Worm (Caenorhabditis elegans) whole organism, L2 larva: Measurements from ENCODE around the gene R160.3.
"Not testable (repeated sequence)": the region's sequence is repeated elsewhere in the genome, so short reads cannot be mapped to it uniquely, and the experiment has no call there.

Experiments
- F13H6.1 ChIP-seq: sonication (generic microtip); optimal IDR thresholded peaks from 2 replicates; lab custom pipeline; 2016; ENCODE audit warnings: missing genetic modification characterization, missing compliant biosample characterization
- R02D3.7 ChIP-seq: fragments of 150-350 bp; optimal IDR thresholded peaks from 2 replicates; lab custom pipeline; 2014; ENCODE audit warnings: missing biosample characterization, missing genetic modification characterization
- Y55F3AM.14 ChIP-seq: fragments of 200-800 bp; sonication (Bioruptor generic); optimal IDR thresholded peaks from 2 replicates; lab custom pipeline; 2018; ENCODE audit warnings: mild to moderate bottlenecking, missing genetic modification characterization, missing compliant biosample characterization
- ZK546.5 ChIP-seq: sonication (generic microtip); optimal IDR thresholded peaks from 2 replicates; lab custom pipeline; 2017; ENCODE audit warnings: missing biosample characterization, missing genetic modification characterization
- aly-2 ChIP-seq: fragments of 150-350 bp; optimal IDR thresholded peaks from 2 replicates; lab custom pipeline; 2014; ENCODE audit warnings: missing biosample characterization, missing genetic modification characterization
- crh-2 ChIP-seq: sonication (generic microtip); optimal IDR thresholded peaks from 2 replicates; lab custom pipeline; 2017; ENCODE audit warnings: missing biosample characterization, missing genetic modification characterization
- dmd-4 ChIP-seq: sonication (generic microtip); optimal IDR thresholded peaks from 2 replicates; lab custom pipeline; 2017; ENCODE audit warnings: missing biosample characterization, missing genetic modification characterization
- egl-27 ChIP-seq: sonication (generic microtip); optimal IDR thresholded peaks from 3 replicates; lab custom pipeline; 2017; ENCODE audit warnings: missing biosample characterization, missing genetic modification reagents, missing genetic modification characterization
- elt-1 ChIP-seq: fragments of 150-350 bp; optimal IDR thresholded peaks from 2 replicates; lab custom pipeline; 2014; ENCODE audit warnings: missing biosample characterization, missing genetic modification characterization
- elt-3 ChIP-seq: sonication (generic microtip); optimal IDR thresholded peaks from 2 replicates; lab custom pipeline; 2017; ENCODE audit warnings: missing biosample characterization, missing genetic modification characterization
- fos-1 ChIP-seq: fragments of 150-350 bp; optimal IDR thresholded peaks from 2 replicates; lab custom pipeline; 2014; ENCODE audit warnings: missing biosample characterization, missing genetic modification characterization
- gmeb-1 ChIP-seq: fragments of 150-350 bp; optimal IDR thresholded peaks from 2 replicates; lab custom pipeline; 2014; ENCODE audit warnings: missing biosample characterization, missing genetic modification characterization
- lin-11 ChIP-seq: fragments of 150-350 bp; sonication (generic microtip); optimal IDR thresholded peaks from 2 replicates; lab custom pipeline; 2014; ENCODE audit warnings: missing biosample characterization, missing genetic modification characterization, inconsistent platforms, mixed read lengths
- lin-39 ChIP-seq: fragments of 150-350 bp; optimal IDR thresholded peaks from 2 replicates; lab custom pipeline; 2014; ENCODE audit warnings: missing biosample characterization, missing genetic modification reagents, missing genetic modification characterization
- mab-5 ChIP-seq: fragments of 150-350 bp; optimal IDR thresholded peaks from 2 replicates; lab custom pipeline; 2014; ENCODE audit warnings: missing biosample characterization, missing genetic modification characterization
- mbf-1 ChIP-seq: sonication (generic microtip); optimal IDR thresholded peaks from 2 replicates; lab custom pipeline; 2017; ENCODE audit warnings: missing biosample characterization, missing genetic modification characterization
- mdl-1 ChIP-seq, 2 experiments: fragments of 150-350 bp in 1 of 2; sonication (generic microtip) in 1 of 2; optimal IDR thresholded peaks; 2 replicates each; lab custom pipeline; 2017; ENCODE audit warnings: missing biosample characterization in 2 of 2, missing genetic modification characterization in 2 of 2
- nhr-10 ChIP-seq: sonication (generic microtip); optimal IDR thresholded peaks from 2 replicates; lab custom pipeline; 2017; ENCODE audit warnings: missing biosample characterization, missing genetic modification characterization
- nhr-11 ChIP-seq: fragments of 150-350 bp; optimal IDR thresholded peaks from 2 replicates; lab custom pipeline; 2014; ENCODE audit warnings: missing biosample characterization, missing genetic modification characterization
- nhr-12 ChIP-seq: fragments of 150-350 bp; optimal IDR thresholded peaks from 2 replicates; lab custom pipeline; 2014; ENCODE audit warnings: missing biosample characterization, missing genetic modification characterization
- nhr-129 ChIP-seq: fragments of 150-350 bp; optimal IDR thresholded peaks from 2 replicates; lab custom pipeline; 2014; ENCODE audit warnings: missing biosample characterization, missing genetic modification characterization
- nhr-21 ChIP-seq: fragments of 150-350 bp; optimal IDR thresholded peaks from 2 replicates; lab custom pipeline; 2014; ENCODE audit warnings: missing biosample characterization, missing genetic modification characterization
- nhr-237 ChIP-seq: fragments of 150-350 bp; optimal IDR thresholded peaks from 2 replicates; lab custom pipeline; 2014; ENCODE audit warnings: missing biosample characterization, missing genetic modification characterization
- nhr-25 ChIP-seq: fragments of 150-350 bp; sonication (generic microtip); optimal IDR thresholded peaks from 3 replicates; lab custom pipeline; 2014; ENCODE audit warnings: missing biosample characterization, missing genetic modification characterization
- nhr-6 ChIP-seq: fragments of 150-350 bp; optimal IDR thresholded peaks from 2 replicates; lab custom pipeline; 2014; ENCODE audit warnings: missing biosample characterization, missing genetic modification characterization
- peb-1 ChIP-seq: fragments of 150-350 bp; optimal IDR thresholded peaks from 2 replicates; lab custom pipeline; 2014; ENCODE audit warnings: missing biosample characterization, missing genetic modification characterization
- skn-1 ChIP-seq: sonication (generic microtip); optimal IDR thresholded peaks from 2 replicates; lab custom pipeline; 2017; ENCODE audit warnings: missing biosample characterization, missing genetic modification characterization
- sma-3 ChIP-seq: sonication (generic microtip); optimal IDR thresholded peaks from 2 replicates; lab custom pipeline; 2016; ENCODE audit warnings: missing genetic modification reagents, missing genetic modification characterization, missing compliant biosample characterization
- snpc-4 ChIP-seq: fragments of 150-350 bp; optimal IDR thresholded peaks from 2 replicates; lab custom pipeline; 2014; ENCODE audit warnings: missing biosample characterization, missing genetic modification characterization
- unc-39 ChIP-seq: fragments of 150-350 bp; optimal IDR thresholded peaks from 2 replicates; lab custom pipeline; 2014; ENCODE audit warnings: missing biosample characterization, missing genetic modification characterization
- unc-62 ChIP-seq: fragments of 150-350 bp; optimal IDR thresholded peaks from 2 replicates; lab custom pipeline; 2014; ENCODE audit warnings: missing biosample characterization, missing genetic modification reagents, missing genetic modification characterization
- ztf-1 ChIP-seq: fragments of 200-800 bp; sonication (Bioruptor generic); conservative IDR thresholded peaks from 2 replicates; pipeline ENCODE4 v1.3.6; 2022; ENCODE audit warnings: missing genetic modification characterization, missing compliant biosample characterization
- ztf-4 ChIP-seq: fragments of 150-350 bp; optimal IDR thresholded peaks from 2 replicates; lab custom pipeline; 2014; ENCODE audit warnings: missing biosample characterization, missing genetic modification characterization

Gene R160.3

DNA sequence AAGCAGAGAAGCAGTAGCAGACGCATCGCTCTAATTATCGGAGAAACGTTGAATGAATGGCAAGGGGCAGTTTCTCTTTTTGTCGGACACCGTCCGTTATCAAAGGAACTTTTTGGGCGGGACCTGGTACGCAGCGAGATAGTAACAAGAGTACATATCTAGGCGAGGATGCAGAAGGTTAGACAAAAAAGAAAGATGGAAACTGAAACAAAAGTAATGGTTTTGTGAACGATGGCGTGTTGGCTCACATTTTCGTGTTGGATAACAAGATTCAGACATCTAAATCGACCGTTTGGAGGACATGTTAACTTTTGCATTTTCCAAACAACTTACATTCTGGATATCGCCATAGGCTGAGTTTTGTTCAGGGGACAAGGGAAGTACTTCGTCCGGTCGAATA is 8.7 kb downstream of the R160.3 start, which contains the start of gene F14H12.6:
Gene F14H12.6, minus strand, starts transcription at position 101 of the 400 bp plus-strand sequence.
- TF ChIP-seq mab-5: no peak
- no peak for TF ChIP-seq peb-1 (tag; lab: Kevin White, UChicago)
- no peak for TF ChIP-seq nhr-129 (tag; lab: Kevin White, UChicago)
- no peak for TF ChIP-seq dmd-4 (tag; lab: Kevin White, UChicago)
- TF ChIP-seq R02D3.7 (tag; lab: Kevin White, UChicago): no peak
- no peak for TF ChIP-seq crh-2 (tag; lab: Kevin White, UChicago)
- TF ChIP-seq mdl-1 (tag; optimal IDR thresholded peaks at IDR 0.05; lab: Kevin White, UChicago): no peak

DNA sequence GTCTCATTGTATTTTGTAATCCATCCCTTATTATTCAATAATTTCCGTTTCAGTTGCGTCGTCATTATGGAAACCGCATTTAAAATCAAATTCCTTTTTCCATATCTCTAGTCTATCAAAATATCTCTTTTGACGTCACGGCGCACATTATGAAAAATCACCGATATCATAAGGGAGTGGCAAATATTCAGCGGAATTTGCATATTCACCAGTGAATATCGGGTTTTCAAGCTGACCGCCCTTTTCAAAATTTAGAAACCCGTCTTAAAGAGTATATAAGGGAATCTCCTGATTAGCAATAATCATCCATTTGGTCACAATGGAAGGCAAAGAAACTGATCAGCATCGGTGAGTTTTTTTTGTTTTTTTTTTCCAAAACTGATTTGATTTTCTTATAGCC is 12.8 kb downstream of the R160.3 start, which contains the start of gene col-165:
Gene col-165, plus strand, starts transcription at position 301 of the 400 bp plus-strand sequence.
- TF ChIP-seq unc-39 (tag; lab: Kevin White, UChicago) (no peak), ztf-1 (GFP tag; lab: Robert Waterston, UW) (no peak), aly-2 (tag; lab: Kevin White, UChicago) (no peak), nhr-10 (tag; lab: Kevin White, UChicago) (no peak), mbf-1 (tag; lab: Kevin White, UChicago) (no peak), elt-3 (tag; lab: Kevin White, UChicago) (no peak), egl-27 (no peak), nhr-12 (tag; lab: Kevin White, UChicago) (no peak)

DNA sequence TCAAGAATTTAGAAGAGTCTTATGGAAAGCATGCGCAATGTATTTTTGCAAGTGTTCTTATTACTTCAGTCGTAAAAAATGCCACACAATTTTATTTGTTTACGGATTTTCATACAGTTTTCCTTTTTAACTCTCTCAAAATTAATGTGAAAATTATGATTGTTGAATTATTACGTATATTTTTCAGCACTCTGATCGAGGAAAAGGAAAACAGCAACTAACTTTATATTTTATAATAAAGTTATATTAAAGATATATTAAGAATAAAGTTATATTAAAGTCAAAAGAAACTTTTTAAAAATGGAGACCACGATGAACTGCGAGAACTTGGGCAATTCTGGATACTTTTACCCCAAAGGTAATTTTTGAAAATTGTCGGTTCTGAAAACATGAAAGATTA is 15.9 kb downstream of the R160.3 start, which contains the start of gene F14H12.2:
Gene F14H12.2, plus strand, starts transcription at position 301 of the 400 bp plus-strand sequence.
- TF ChIP-seq nhr-21 (tag; lab: Kevin White, UChicago) (no peak), gmeb-1 (tag; lab: Kevin White, UChicago) (no peak), nhr-129 (tag; lab: Kevin White, UChicago) (no peak), skn-1 (no peak), ztf-1 (GFP tag; lab: Robert Waterston, UW) (no peak), lin-39 (tag; lab: Kevin White, UChicago) (no peak), lin-11 (no peak)

DNA sequence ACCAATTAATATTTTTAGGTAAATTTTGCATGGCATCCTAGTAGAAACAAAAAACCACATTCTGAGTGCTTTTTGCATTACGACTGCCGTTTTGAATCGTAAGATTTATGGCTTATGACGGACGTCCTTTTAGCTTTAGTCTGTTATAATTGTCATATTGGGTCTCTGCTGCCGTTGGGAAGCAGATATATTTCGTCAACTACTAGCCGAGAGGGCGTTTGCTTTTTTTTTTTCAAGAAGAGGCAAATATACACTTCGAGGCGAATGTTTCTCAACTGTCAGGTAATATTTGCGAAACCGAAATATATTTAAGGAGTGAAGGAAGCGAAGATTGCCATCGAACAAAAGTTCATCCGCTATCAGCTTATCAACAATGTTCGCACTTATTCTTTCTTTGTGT is 22.2 kb downstream of the R160.3 start, which contains the start of gene F14H12.3:
Gene F14H12.3, plus strand, starts transcription at position 301 of the 400 bp plus-strand sequence.
- TF ChIP-seq R02D3.7 (tag; lab: Kevin White, UChicago) (no peak), nhr-25 (tag; lab: Kevin White, UChicago) (no peak), Y55F3AM.14 (GFP tag; lab: Kevin White, UChicago) (no peak), F13H6.1 (tag; lab: Kevin White, UChicago) (no peak), fos-1 (tag; lab: Kevin White, UChicago) (no peak), elt-1 (tag; lab: Kevin White, UChicago) (no peak), nhr-21 (tag; lab: Kevin White, UChicago) (no peak), nhr-6 (tag; lab: Kevin White, UChicago) (no peak), snpc-4 (tag; lab: Kevin White, UChicago) (no peak), dmd-4 (tag; lab: Kevin White, UChicago) (no peak), nhr-11 (no peak), ZK546.5 (tag; lab: Kevin White, UChicago) (no peak), elt-3 (tag; lab: Kevin White, UChicago) (no peak), ztf-4 (tag; lab: Kevin White, UChicago) (no peak), nhr-10 (tag; lab: Kevin White, UChicago) (no peak), sma-3 (GFP tag; lab: Kevin White, UChicago) (no peak)

DNA sequence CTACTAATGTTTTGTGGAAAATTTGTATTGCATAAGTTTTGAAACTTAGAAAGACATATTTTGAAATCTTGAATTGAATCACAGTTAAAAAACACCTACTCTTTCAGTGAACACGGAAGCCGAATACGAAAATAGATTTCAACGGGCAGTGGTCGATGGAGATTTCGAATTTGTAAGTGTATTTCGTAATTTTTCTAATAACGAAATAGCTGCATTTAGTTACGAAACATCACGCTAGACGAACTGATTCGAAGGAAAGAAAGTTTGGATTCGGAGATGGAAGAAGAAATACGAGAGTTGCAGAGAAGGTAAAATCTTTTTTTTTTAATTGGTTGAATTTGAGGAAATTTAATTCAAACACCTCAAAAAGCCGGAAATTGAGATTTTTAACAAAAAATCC is 23.4 kb downstream of the R160.3 start:
- TF ChIP-seq nhr-129 (tag; lab: Kevin White, UChicago) (no peak), R02D3.7 (tag; lab: Kevin White, UChicago) (no peak), unc-62 (GFP tag; lab: Kevin White, UChicago) (no peak), mbf-1 (tag; lab: Kevin White, UChicago) (no peak), lin-11 (no peak)

DNA sequence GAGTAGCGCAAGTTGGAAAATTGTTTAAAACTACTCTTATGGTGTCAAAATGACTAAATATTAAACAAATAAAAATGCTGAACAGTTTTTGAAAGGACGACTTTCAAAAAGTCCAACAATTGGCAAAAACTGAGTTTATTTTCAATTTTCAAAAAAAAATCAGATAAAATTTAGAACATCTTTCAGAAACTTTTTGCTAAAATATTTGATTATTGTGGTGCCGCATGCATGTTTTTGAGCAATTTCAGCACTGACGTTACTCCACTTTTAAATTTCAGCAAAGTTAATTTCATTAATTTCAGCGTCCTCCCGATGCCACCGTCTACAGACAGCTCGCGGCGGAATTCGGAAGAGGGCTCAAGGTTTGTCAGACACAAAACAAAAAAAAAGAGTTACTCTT is 26.8 kb downstream of the R160.3 start, which contains the start of gene cst-1:
Gene cst-1, plus strand, starts transcription at position 301 of the 400 bp plus-strand sequence.
- not testable (repeated sequence) for TF ChIP-seq aly-2 (tag; lab: Kevin White, UChicago); nhr-11; nhr-237
